Worm (Caenorhabditis elegans) whole organism, mixed stage, embryonic: ENCODE results near the gene C45B2.3.

Experiments used
- M03D4.4 ChIP-seq: sonication (generic microtip); optimal IDR thresholded peaks from 2 replicates; lab custom pipeline; 2017; ENCODE audit warnings: mild to moderate bottlenecking, missing genetic modification characterization, missing compliant biosample characterization
- bed-3 ChIP-seq: fragments of 200-800 bp; sonication (Bioruptor generic); optimal IDR thresholded peaks from 3 replicates; lab custom pipeline; 2018; ENCODE audit warnings: mild to moderate bottlenecking, missing genetic modification characterization, moderate library complexity, missing compliant biosample characterization
- blmp-1 ChIP-seq: fragments of 150-350 bp; optimal IDR thresholded peaks from 2 replicates; lab custom pipeline; 2014; ENCODE audit warnings: missing biosample characterization, missing genetic modification characterization
- ceh-39 ChIP-seq: fragments of 150-350 bp; optimal IDR thresholded peaks from 2 replicates; lab custom pipeline; 2014; ENCODE audit warnings: missing biosample characterization, missing genetic modification characterization
- ceh-43 ChIP-seq: fragments of 200-800 bp; sonication (Bioruptor generic); optimal IDR thresholded peaks from 2 replicates; lab custom pipeline; 2018; ENCODE audit warnings: mild to moderate bottlenecking, missing genetic modification characterization, moderate library complexity, missing compliant biosample characterization
- ces-1 ChIP-seq: fragments of 150-350 bp; optimal IDR thresholded peaks from 2 replicates; lab custom pipeline; 2014; ENCODE audit warnings: missing biosample characterization, missing genetic modification reagents, missing genetic modification characterization
- cnd-1 ChIP-seq: fragments of 200-800 bp; sonication (Bioruptor generic); optimal IDR thresholded peaks from 2 replicates; lab custom pipeline; 2018; ENCODE audit warnings: mild to moderate bottlenecking, missing genetic modification characterization, missing compliant biosample characterization
- drap-1 ChIP-seq: fragments of 200-800 bp; sonication (Bioruptor generic); optimal IDR thresholded peaks from 3 replicates; lab custom pipeline; 2018; ENCODE audit warnings: mild to moderate bottlenecking, missing genetic modification characterization, missing compliant biosample characterization
- elt-1 ChIP-seq: sonication (generic microtip); optimal IDR thresholded peaks from 2 replicates; lab custom pipeline; 2017; ENCODE audit warnings: missing genetic modification characterization, mild to moderate bottlenecking, missing compliant biosample characterization, antibody characterized with exemption, moderate library complexity, borderline replicate concordance; ENCODE audit not compliant: insufficient read depth
- elt-3 ChIP-seq: fragments of 150-350 bp; optimal IDR thresholded peaks from 2 replicates; lab custom pipeline; 2014; ENCODE audit warnings: missing biosample characterization, missing genetic modification characterization
- ham-2 ChIP-seq: fragments of 200-800 bp; sonication (Bioruptor generic); optimal IDR thresholded peaks from 2 replicates; lab custom pipeline; 2018; ENCODE audit warnings: mild to moderate bottlenecking, missing genetic modification characterization, missing compliant biosample characterization
- hlh-1 ChIP-seq: fragments of 150-350 bp; optimal IDR thresholded peaks from 2 replicates; lab custom pipeline; 2014; ENCODE audit warnings: missing biosample characterization, missing genetic modification reagents, missing genetic modification characterization
- lin-13 ChIP-seq: fragments of 150-350 bp; optimal IDR thresholded peaks from 2 replicates; lab custom pipeline; 2014; ENCODE audit warnings: missing biosample characterization, missing genetic modification characterization
- lin-32 ChIP-seq: fragments of 200-800 bp; sonication (Bioruptor generic); optimal IDR thresholded peaks from 2 replicates; lab custom pipeline; 2018; ENCODE audit warnings: mild to moderate bottlenecking, missing genetic modification characterization, missing compliant biosample characterization
- lsy-2 ChIP-seq: fragments of 150-350 bp; optimal IDR thresholded peaks from 2 replicates; lab custom pipeline; 2014; ENCODE audit warnings: missing biosample characterization, missing genetic modification characterization
- mab-5 ChIP-seq: fragments of 150-350 bp; optimal IDR thresholded peaks from 2 replicates; lab custom pipeline; 2014; ENCODE audit warnings: missing biosample characterization, missing genetic modification characterization
- mep-1 ChIP-seq: fragments of 150-350 bp; optimal IDR thresholded peaks from 2 replicates; lab custom pipeline; 2017; ENCODE audit warnings: missing biosample characterization, missing genetic modification reagents, missing genetic modification characterization, inconsistent platforms
- mls-2 ChIP-seq: sonication (generic microtip); optimal IDR thresholded peaks from 2 replicates; lab custom pipeline; 2016; ENCODE audit warnings: mild to moderate bottlenecking, missing genetic modification characterization, moderate library complexity, missing compliant biosample characterization
- nhr-12 ChIP-seq: fragments of 150-350 bp; optimal IDR thresholded peaks from 2 replicates; lab custom pipeline; 2014; ENCODE audit warnings: missing biosample characterization, missing genetic modification characterization
- nhr-2 ChIP-seq: fragments of 150-350 bp; optimal IDR thresholded peaks from 2 replicates; lab custom pipeline; 2014; ENCODE audit warnings: missing biosample characterization, missing genetic modification characterization
- nhr-237 ChIP-seq: fragments of 150-350 bp; optimal IDR thresholded peaks from 2 replicates; lab custom pipeline; 2014; ENCODE audit warnings: missing biosample characterization, missing genetic modification characterization
- nhr-28 ChIP-seq: fragments of 150-350 bp; optimal IDR thresholded peaks from 2 replicates; lab custom pipeline; 2014; ENCODE audit warnings: missing biosample characterization, missing genetic modification characterization
- nhr-76 ChIP-seq: sonication (generic microtip); optimal IDR thresholded peaks from 2 replicates; lab custom pipeline; 2017; ENCODE audit warnings: missing biosample characterization, missing genetic modification characterization
- pha-4 ChIP-seq: fragments of 150-350 bp; optimal IDR thresholded peaks from 2 replicates; lab custom pipeline; 2018; ENCODE audit warnings: missing biosample characterization, missing genetic modification reagents, missing genetic modification characterization
- sem-2 ChIP-seq: fragments of 200-800 bp; sonication (Bioruptor generic); optimal IDR thresholded peaks from 2 replicates; lab custom pipeline; 2018; ENCODE audit warnings: mild to moderate bottlenecking, missing genetic modification characterization, missing compliant biosample characterization
- snpc-4 ChIP-seq: fragments of 150-350 bp; optimal IDR thresholded peaks from 2 replicates; lab custom pipeline; 2014; ENCODE audit warnings: missing biosample characterization, missing genetic modification characterization
- sptf-1 ChIP-seq: sonication (generic microtip); optimal IDR thresholded peaks from 2 replicates; lab custom pipeline; 2017; ENCODE audit warnings: mild to moderate bottlenecking, missing genetic modification characterization, moderate library complexity, missing compliant biosample characterization
- tbx-8 ChIP-seq: fragments of 200-800 bp; sonication (Bioruptor generic); optimal IDR thresholded peaks from 2 replicates; lab custom pipeline; 2018; ENCODE audit warnings: mild to moderate bottlenecking, missing genetic modification characterization, moderate library complexity, missing compliant biosample characterization
- unc-120 ChIP-seq: sonication (generic microtip); optimal IDR thresholded peaks from 2 replicates; lab custom pipeline; 2017; ENCODE audit warnings: missing genetic modification characterization, missing compliant biosample characterization; ENCODE audit not compliant: poor library complexity, severe bottlenecking
- unc-39 ChIP-seq: fragments of 150-350 bp; optimal IDR thresholded peaks from 2 replicates; lab custom pipeline; 2014; ENCODE audit warnings: missing biosample characterization, missing genetic modification characterization
- unc-62 ChIP-seq: fragments of 150-350 bp; optimal IDR thresholded peaks from 2 replicates; lab custom pipeline; 2014; ENCODE audit warnings: missing biosample characterization, missing genetic modification reagents, missing genetic modification characterization
- zip-8 ChIP-seq: fragments of 150-350 bp; optimal IDR thresholded peaks from 2 replicates; lab custom pipeline; 2014; ENCODE audit warnings: missing biosample characterization, missing genetic modification characterization
- ztf-11 ChIP-seq: fragments of 150-350 bp; optimal IDR thresholded peaks from 2 replicates; lab custom pipeline; 2014; ENCODE audit warnings: missing biosample characterization, missing genetic modification characterization

The C45B2.3 gene

ce11 chrX:6081793-6082192 lies 967 bp upstream of the C45B2.3 start:
- TF ChIP-seq ceh-39 (tag; lab: Kevin White, UChicago) = no peak
- no peak for TF ChIP-seq unc-62 (GFP tag; lab: Kevin White, UChicago)
- TF ChIP-seq cnd-1 (tag; lab: Kevin White, UChicago) = no peak
- TF ChIP-seq mep-1 = no peak
- TF ChIP-seq unc-39 (tag; lab: Kevin White, UChicago) = no peak
- no peak for TF ChIP-seq snpc-4 (tag; lab: Kevin White, UChicago)
- TF ChIP-seq tbx-8 (GFP tag; lab: Kevin White, UChicago) = no peak
- no peak for TF ChIP-seq sptf-1 (tag; lab: Kevin White, UChicago)
- no peak for TF ChIP-seq unc-120 (tag; lab: Kevin White, UChicago)
- TF ChIP-seq, all 35 proteins: peak for 0

- TF ChIP-seq unc-62 (GFP tag; lab: Kevin White, UChicago) = no peak
Measured at ce11 chrX:6084439-6084838, 1.7 kb downstream of the C45B2.3 start, which contains the start of gene C45B2.2. Gene C45B2.2, plus strand, starts transcription at chrX:6084739.

- TF ChIP-seq mls-2 (tag; lab: Kevin White, UChicago) = no peak
- no peak for TF ChIP-seq lin-32 (GFP tag; lab: Kevin White, UChicago)
- TF ChIP-seq tbx-8 (GFP tag; lab: Kevin White, UChicago) = no peak
- no peak for TF ChIP-seq elt-3
- TF ChIP-seq nhr-2 (tag; lab: Kevin White, UChicago) = no peak
- TF ChIP-seq zip-8 (tag; lab: Kevin White, UChicago) = no peak
- TF ChIP-seq, all 35 proteins: peak for 0
Measured at ce11 chrX:6085824-6086223, 3.1 kb downstream of the C45B2.3 start, which contains the start of gene C45B2.1. Gene C45B2.1, plus strand, starts transcription at chrX:6086124.

- no peak for TF ChIP-seq nhr-12 (tag; lab: Kevin White, UChicago)
- TF ChIP-seq ceh-39 (tag; lab: Kevin White, UChicago) = no peak
Measured at ce11 chrX:6087676-6088075, 4.9 kb downstream of the C45B2.3 start, which contains the start of gene C45B2.8. Gene C45B2.8, plus strand, starts transcription at chrX:6087976.

- TF ChIP-seq nhr-28 (tag; lab: Kevin White, UChicago) (no peak), zip-8 (tag; lab: Kevin White, UChicago) (no peak), nhr-2 (tag; lab: Kevin White, UChicago) (no peak), bed-3 (GFP tag; lab: Kevin White, UChicago) (no peak), ham-2 (GFP tag; lab: Kevin White, UChicago) (no peak), ceh-43 (GFP tag; lab: Kevin White, UChicago) (no peak), ces-1 (GFP tag; lab: Kevin White, UChicago) (no peak), ceh-39 (tag; lab: Kevin White, UChicago) (no peak), mab-5 (tag; lab: Kevin White, UChicago) (no peak), nhr-237 (tag; lab: Kevin White, UChicago) (no peak)
Measured at ce11 chrX:6088718-6089117, 6.0 kb downstream of the C45B2.3 start.

- TF ChIP-seq hlh-1 = no peak
Measured at ce11 chrX:6090779-6091178, 8.0 kb downstream of the C45B2.3 start.

- TF ChIP-seq ceh-43 (GFP tag; lab: Kevin White, UChicago) = no peak
- no peak for TF ChIP-seq mab-5 (tag; lab: Kevin White, UChicago)
- TF ChIP-seq zip-8 (tag; lab: Kevin White, UChicago) = peak; percentile 41
- peak; percentile 95 for TF ChIP-seq unc-39 (tag; lab: Kevin White, UChicago)
- peak; percentile 93 for TF ChIP-seq mep-1
- TF ChIP-seq M03D4.4 (tag; lab: Kevin White, UChicago) = peak; percentile 71
- TF ChIP-seq elt-1 (tag; lab: Kevin White, UChicago) = peak; percentile 9
- TF ChIP-seq elt-3 = no peak
- no peak for TF ChIP-seq snpc-4 (tag; lab: Kevin White, UChicago)
- peak; percentile 79 for TF ChIP-seq cnd-1 (tag; lab: Kevin White, UChicago)
- peak; percentile 21 for TF ChIP-seq bed-3 (GFP tag; lab: Kevin White, UChicago)
- TF ChIP-seq sem-2 = no peak
- TF ChIP-seq unc-120 (tag; lab: Kevin White, UChicago) = peak; percentile 77
- peak; percentile 60 for TF ChIP-seq ces-1 (GFP tag; lab: Kevin White, UChicago)
- TF ChIP-seq ham-2 (GFP tag; lab: Kevin White, UChicago) = peak; percentile 78
- TF ChIP-seq nhr-12 (tag; lab: Kevin White, UChicago) = peak; percentile 84
- peak; percentile 98 for TF ChIP-seq lin-13 (tag; lab: Kevin White, UChicago)
- TF ChIP-seq nhr-2 (tag; lab: Kevin White, UChicago) = peak; percentile 70
- no peak for TF ChIP-seq nhr-76 (tag; lab: Kevin White, UChicago)
- TF ChIP-seq lsy-2 (tag; lab: Kevin White, UChicago) = peak; percentile 92
- TF ChIP-seq ceh-39 (tag; lab: Kevin White, UChicago) = peak; percentile 92
- TF ChIP-seq tbx-8 (GFP tag; lab: Kevin White, UChicago) = peak; percentile 46
- no peak for TF ChIP-seq lin-32 (GFP tag; lab: Kevin White, UChicago)
- no peak for TF ChIP-seq nhr-28 (tag; lab: Kevin White, UChicago)
- TF ChIP-seq unc-62 (GFP tag; lab: Kevin White, UChicago) = peak; percentile 88
- peak; percentile 99 for TF ChIP-seq pha-4 (tag; lab: Kevin White, UChicago)
- TF ChIP-seq sptf-1 (tag; lab: Kevin White, UChicago) = peak; percentile 89
- peak; percentile 85 for TF ChIP-seq drap-1 (GFP tag; lab: Kevin White, UChicago)
- no peak for TF ChIP-seq blmp-1 (tag; lab: Kevin White, UChicago)
- peak; percentile 42 for TF ChIP-seq nhr-237 (tag; lab: Kevin White, UChicago)
- peak; percentile 70 for TF ChIP-seq mls-2 (tag; lab: Kevin White, UChicago)
- peak; percentile 96 for TF ChIP-seq ztf-11 (tag; lab: Kevin White, UChicago)
- peak; percentile 53 for TF ChIP-seq hlh-1
Measured at ce11 chrX:6091967-6092366, 9.2 kb downstream of the C45B2.3 start, which contains the start of gene hsp-3. Gene hsp-3, minus strand, starts transcription at chrX:6092124.
